Fruit fly (Drosophila melanogaster) whole organism, embryonic: Measurements from ENCODE around the gene CG8668.

ENCODE experiments used
- Ada2b ChIP-seq: fragments of 200-800 bp; sonication (Bioruptor generic); IDR thresholded peaks from 2 replicates; pipeline ENCODE4 v1.3.6; 2022; ENCODE audit warnings: missing biosample characterization, missing genetic modification characterization
- Atf6 ChIP-seq: fragments of 200-800 bp; sonication (Bioruptor generic); IDR thresholded peaks from 2 replicates; pipeline ENCODE4 v1.3.6; 2022; ENCODE audit warnings: missing biosample characterization, missing genetic modification characterization
- CG11723 ChIP-seq: fragments of 200-800 bp; sonication (Bioruptor generic); optimal IDR thresholded peaks from 2 replicates; lab custom pipeline; 2017; ENCODE audit warnings: missing biosample characterization, mild to moderate bottlenecking, missing genetic modification characterization
- CG12071 ChIP-seq: fragments of 200-800 bp; sonication (Bioruptor generic); optimal IDR thresholded peaks from 3 replicates; lab custom pipeline; 2018; ENCODE audit warnings: missing biosample characterization, mild to moderate bottlenecking, missing genetic modification characterization
- CG13894 ChIP-seq: fragments of 200-800 bp; sonication (Bioruptor generic); optimal IDR thresholded peaks from 3 replicates; lab custom pipeline; 2018; ENCODE audit warnings: missing biosample characterization, mild to moderate bottlenecking, missing genetic modification characterization, moderate library complexity
- CG14050 ChIP-seq: fragments of 200-800 bp; sonication (Bioruptor generic); IDR thresholded peaks from 3 replicates; pipeline ENCODE4 v1.3.6; 2022; ENCODE audit warnings: missing biosample characterization, missing genetic modification characterization
- CG14441 ChIP-seq: fragments of 200-800 bp; sonication (Bioruptor generic); IDR thresholded peaks from 2 replicates; pipeline ENCODE4 v1.3.6; 2022; ENCODE audit warnings: missing biosample characterization, missing genetic modification characterization
- CG14860 ChIP-seq: fragments of 200-800 bp; sonication (Bioruptor generic); IDR thresholded peaks from 3 replicates; pipeline ENCODE4 v1.3.6; 2022; ENCODE audit warnings: missing biosample characterization, missing genetic modification characterization; ENCODE audit not compliant: partially characterized antibody
- CG15479 ChIP-seq: fragments of 200-800 bp; sonication (Bioruptor generic); optimal IDR thresholded peaks from 3 replicates; lab custom pipeline; 2019; ENCODE audit warnings: missing biosample characterization, mild to moderate bottlenecking, missing genetic modification characterization, moderate library complexity
- CG17359 ChIP-seq: fragments of 200-800 bp; sonication (Bioruptor generic); optimal IDR thresholded peaks from 3 replicates; lab custom pipeline; 2018; ENCODE audit warnings: missing biosample characterization, mild to moderate bottlenecking, missing genetic modification characterization, moderate library complexity
- CG17612 ChIP-seq: fragments of 200-800 bp; sonication (Bioruptor generic); IDR thresholded peaks from 2 replicates; pipeline ENCODE4 v1.3.6; 2022; ENCODE audit warnings: missing biosample characterization, missing genetic modification characterization
- CG18599 ChIP-seq: fragments of 200-800 bp; sonication (Bioruptor generic); optimal IDR thresholded peaks from 3 replicates; lab custom pipeline; 2017; ENCODE audit warnings: missing biosample characterization, missing genetic modification characterization, mild to moderate bottlenecking, moderate library complexity, missing genetic modification reagents
- CG3163 ChIP-seq: fragments of 200-800 bp; sonication (Bioruptor generic); optimal IDR thresholded peaks from 3 replicates; lab custom pipeline; 2016; ENCODE audit warnings: missing biosample characterization, missing genetic modification characterization
- CG34376 ChIP-seq: fragments of 200-800 bp; sonication (Bioruptor generic); optimal IDR thresholded peaks from 2 replicates; lab custom pipeline; 2018; ENCODE audit warnings: missing biosample characterization, mild to moderate bottlenecking, missing genetic modification characterization
- CG4617 ChIP-seq: fragments of 200-800 bp; sonication (Bioruptor generic); optimal IDR thresholded peaks from 3 replicates; lab custom pipeline; 2016; ENCODE audit warnings: missing biosample characterization, missing genetic modification characterization, borderline replicate concordance
- CG5180 ChIP-seq: fragments of 200-800 bp; sonication (Bioruptor generic); optimal IDR thresholded peaks from 3 replicates; lab custom pipeline; 2017; ENCODE audit warnings: missing biosample characterization, missing genetic modification characterization, mild to moderate bottlenecking, moderate library complexity, missing genetic modification reagents
- CG6765 ChIP-seq: fragments of 200-800 bp; sonication (Bioruptor generic); optimal IDR thresholded peaks from 3 replicates; lab custom pipeline; 2017; ENCODE audit warnings: missing biosample characterization, mild to moderate bottlenecking, missing genetic modification characterization
- CG8290 ChIP-seq, 3 experiments: fragments of 200-800 bp; sonication (Bioruptor generic); optimal IDR thresholded peaks; 2 replicates each; lab custom pipeline; 2016 to 2019; ENCODE audit warnings: missing biosample characterization in 3 of 3, missing genetic modification characterization in 3 of 3, mild to moderate bottlenecking in 2 of 3, moderate library complexity in 1 of 3
- D19B ChIP-seq: fragments of 200-800 bp; sonication (Bioruptor generic); optimal IDR thresholded peaks from 2 replicates; lab custom pipeline; 2017; ENCODE audit warnings: missing biosample characterization, mild to moderate bottlenecking, missing genetic modification characterization
- Dbx ChIP-seq: fragments of 200-800 bp; sonication (Bioruptor generic); IDR thresholded peaks from 3 replicates; pipeline ENCODE4 v1.3.6; 2022; ENCODE audit warnings: missing biosample characterization, missing genetic modification characterization
- Eip74EF ChIP-seq, 2 experiments: fragments of 200-800 bp in 1 of 2; fragments of >200 bp in 1 of 2; sonication (Bioruptor generic) in 1 of 2; optimal IDR thresholded peaks; 2 replicates each; lab custom pipeline; 2017 to 2019; ENCODE audit warnings: missing biosample characterization in 2 of 2, missing genetic modification characterization in 2 of 2, mild to moderate bottlenecking in 1 of 2, moderate library complexity in 1 of 2
- Fer3 ChIP-seq: fragments of 200-800 bp; sonication (Bioruptor generic); optimal IDR thresholded peaks from 2 replicates; lab custom pipeline; 2018; ENCODE audit warnings: missing biosample characterization, mild to moderate bottlenecking, missing genetic modification characterization, moderate library complexity
- HLH4C ChIP-seq: fragments of 200-800 bp; sonication (Bioruptor generic); IDR thresholded peaks from 3 replicates; pipeline ENCODE4 v1.3.6; 2022; ENCODE audit warnings: missing biosample characterization, missing genetic modification characterization; ENCODE audit not compliant: partially characterized antibody
- HmgD ChIP-seq: fragments of 200-800 bp; sonication (Bioruptor generic); optimal IDR thresholded peaks from 3 replicates; lab custom pipeline; 2016; ENCODE audit warnings: missing biosample characterization, missing genetic modification characterization
- Lpt ChIP-seq: fragments of >200 bp; optimal IDR thresholded peaks from 2 replicates; lab custom pipeline; 2018; ENCODE audit warnings: missing biosample characterization, missing genetic modification characterization
- Meics ChIP-seq: fragments of 200-800 bp; sonication (Bioruptor generic); optimal IDR thresholded peaks from 2 replicates; lab custom pipeline; 2017; ENCODE audit warnings: missing biosample characterization, mild to moderate bottlenecking, missing genetic modification characterization
- Pdp1 ChIP-seq, 2 experiments: fragments of 200-800 bp; sonication (Bioruptor generic); optimal IDR thresholded peaks; 3 replicates each; lab custom pipeline; 2016; ENCODE audit warnings: missing biosample characterization in 2 of 2, missing genetic modification characterization in 2 of 2, mild to moderate bottlenecking in 1 of 2, moderate library complexity in 1 of 2
- abd-A ChIP-seq: fragments of 200-800 bp; sonication (Bioruptor generic); optimal IDR thresholded peaks from 3 replicates; lab custom pipeline; 2019; ENCODE audit warnings: missing biosample characterization, mild to moderate bottlenecking, missing genetic modification characterization, moderate library complexity
- ap ChIP-seq: fragments of 200-800 bp; sonication (Bioruptor generic); IDR thresholded peaks from 2 replicates; pipeline ENCODE4 v1.3.6; 2022; ENCODE audit warnings: missing biosample characterization, missing genetic modification characterization
- az2 ChIP-seq: fragments of 200-800 bp; sonication (Bioruptor generic); optimal IDR thresholded peaks from 3 replicates; lab custom pipeline; 2016; ENCODE audit warnings: missing biosample characterization, missing genetic modification characterization
- bowl ChIP-seq: fragments of 200-800 bp; sonication (Bioruptor generic); IDR thresholded peaks from 2 replicates; pipeline ENCODE4 v1.3.6; 2022; ENCODE audit warnings: missing biosample characterization, missing genetic modification characterization
- en ChIP-seq: fragments of 200-800 bp; sonication (Bioruptor generic); optimal IDR thresholded peaks from 2 replicates; lab custom pipeline; 2016; ENCODE audit warnings: missing biosample characterization, missing genetic modification characterization
- ewg ChIP-seq: fragments of 200-800 bp; sonication (Bioruptor generic); optimal IDR thresholded peaks from 3 replicates; lab custom pipeline; 2017; ENCODE audit warnings: mild to moderate bottlenecking, missing biosample characterization, missing genetic modification reagents, missing genetic modification characterization
- fd96Cb ChIP-seq: fragments of 200-800 bp; sonication (Bioruptor generic); optimal IDR thresholded peaks from 2 replicates; lab custom pipeline; 2018; ENCODE audit warnings: missing biosample characterization, mild to moderate bottlenecking, missing genetic modification characterization, moderate library complexity
- ftz-f1 ChIP-seq: fragments of 200-800 bp; sonication (Bioruptor generic); optimal IDR thresholded peaks from 2 replicates; lab custom pipeline; 2016; ENCODE audit warnings: missing biosample characterization, missing genetic modification characterization
- knrl ChIP-seq: fragments of 200-800 bp; sonication (Bioruptor generic); IDR thresholded peaks from 3 replicates; pipeline ENCODE4 v1.3.6; 2022; ENCODE audit warnings: missing biosample characterization, missing genetic modification characterization; ENCODE audit not compliant: partially characterized antibody
- nerfin-2 ChIP-seq: fragments of 200-800 bp; sonication (Bioruptor generic); IDR thresholded peaks from 2 replicates; pipeline ENCODE4 v1.3.6; 2022; ENCODE audit warnings: missing biosample characterization, missing genetic modification characterization; ENCODE audit not compliant: partially characterized antibody
- nom ChIP-seq: fragments of 200-800 bp; sonication (Bioruptor generic); optimal IDR thresholded peaks from 2 replicates; lab custom pipeline; 2017; ENCODE audit warnings: missing biosample characterization, missing genetic modification characterization, mild to moderate bottlenecking, moderate library complexity, missing genetic modification reagents
- odd ChIP-seq: fragments of 200-800 bp; sonication (Bioruptor generic); optimal IDR thresholded peaks from 2 replicates; lab custom pipeline; 2017; ENCODE audit warnings: missing biosample characterization, mild to moderate bottlenecking, missing genetic modification characterization
- repo ChIP-seq: fragments of 200-800 bp; sonication (Bioruptor generic); optimal IDR thresholded peaks from 2 replicates; lab custom pipeline; 2016; ENCODE audit warnings: missing biosample characterization, missing genetic modification characterization
- ro ChIP-seq: fragments of 200-800 bp; sonication (Bioruptor generic); IDR thresholded peaks from 2 replicates; pipeline ENCODE4 v1.3.6; 2022; ENCODE audit warnings: missing biosample characterization, missing genetic modification characterization
- sd ChIP-seq: fragments of 200-800 bp; sonication (Bioruptor generic); optimal IDR thresholded peaks from 3 replicates; lab custom pipeline; 2018; ENCODE audit warnings: missing biosample characterization, mild to moderate bottlenecking, missing genetic modification characterization, moderate library complexity
- slp2 ChIP-seq: fragments of 200-800 bp; sonication (Bioruptor generic); optimal IDR thresholded peaks from 2 replicates; lab custom pipeline; 2016; ENCODE audit warnings: missing biosample characterization, missing genetic modification characterization
- sna ChIP-seq: fragments of 200-800 bp; sonication (Bioruptor generic); IDR thresholded peaks from 2 replicates; pipeline ENCODE4 v1.3.6; 2022; ENCODE audit warnings: missing biosample characterization, missing genetic modification characterization; ENCODE audit not compliant: partially characterized antibody
- so ChIP-seq: fragments of 200-800 bp; sonication (Bioruptor generic); IDR thresholded peaks from 3 replicates; pipeline ENCODE4 v1.3.6; 2022; ENCODE audit warnings: missing biosample characterization, missing genetic modification characterization
- yki ChIP-seq: fragments of >200 bp; optimal IDR thresholded peaks from 3 replicates; lab custom pipeline; 2018
- zfh1 ChIP-seq: fragments of 200-800 bp; sonication (Bioruptor generic); IDR thresholded peaks from 3 replicates; pipeline ENCODE4 v1.3.6; 2022; ENCODE audit warnings: missing biosample characterization, missing genetic modification characterization

CG8668 gene

dm6 chr2L:8083427-8084295 is 43.1 kb upstream of the CG8668 start (continued):
- TF ChIP-seq CG5180 (peak; percentile 16), slp2 (no peak), HmgD (GFP tag; lab: Kevin White, UChicago) (no peak), CG17359 (tag; lab: Kevin White, UChicago) (no peak), Ada2b (GFP tag; lab: Robert Waterston, UW) (no peak), ro (no peak), CG15479 (GFP tag; lab: Kevin White, UChicago) (peak; percentile 20), bowl (GFP tag; lab: Robert Waterston, UW) (no peak), CG34376 (GFP tag; lab: Kevin White, UChicago) (peak; percentile 30), CG8290 (GFP tag; optimal IDR thresholded peaks at IDR 0.05; lab: Kevin White, UChicago) (no peak), CG8290 (tag; optimal IDR thresholded peaks at IDR 0.05; lab: Kevin White, UChicago) (peak in 1 of 2 experiments; percentile 58), odd (no peak), CG13894 (tag; lab: Kevin White, UChicago) (peak; percentile 44), CG4617 (peak; percentile 54), CG14050 (GFP tag; lab: Robert Waterston, UW) (no peak), fd96Cb (no peak), CG18599 (GFP tag; lab: Kevin White, UChicago) (peak; percentile 41), yki (lab: Kevin White, UChicago) (peak; percentile 38), CG6765 (GFP tag; lab: Kevin White, UChicago) (no peak), CG17612 (GFP tag; lab: Robert Waterston, UW) (no peak), CG14441 (GFP tag; lab: Robert Waterston, UW) (no peak), abd-A (peak; percentile 64), CG11723 (GFP tag; lab: Kevin White, UChicago) (no peak), knrl (GFP tag; lab: Robert Waterston, UW) (no peak), CG3163 (GFP tag; lab: Kevin White, UChicago) (peak; percentile 65), repo (GFP tag; lab: Kevin White, UChicago) (no peak), Meics (peak; percentile 22), Atf6 (GFP tag; lab: Robert Waterston, UW) (0 out of 2 replicates have a peak, but pooled peaks have one; percentile 11), Lpt (GFP tag; lab: Kevin White, UChicago) (no peak), nerfin-2 (no peak), D19B (no peak), zfh1 (GFP tag; lab: Robert Waterston, UW) (no peak), ewg (GFP tag; lab: Kevin White, UChicago) (peak; percentile 12), ftz-f1 (GFP tag; lab: Kevin White, UChicago) (peak; percentile 93), CG12071 (GFP tag; lab: Kevin White, UChicago) (peak; percentile 11), HLH4C (GFP tag; lab: Robert Waterston, UW) (no peak), sd (peak; percentile 99), Eip74EF (GFP tag; optimal IDR thresholded peaks at IDR 0.05; lab: Kevin White, UChicago) (peak in 1 of 2 experiments; percentile 36), nom (GFP tag; lab: Kevin White, UChicago) (no peak), sna (no peak), CG14860 (GFP tag; lab: Robert Waterston, UW) (no peak), so (GFP tag; lab: Robert Waterston, UW) (peak; percentile 43; the same call in 1 of the 3 replicates), az2 (GFP tag; lab: Kevin White, UChicago) (no peak), Pdp1 (GFP tag; optimal IDR thresholded peaks at IDR 0.05; lab: Kevin White, UChicago) (peak in 1 of 2 experiments; percentile 89), en (GFP tag; lab: Kevin White, UChicago) (no peak), Fer3 (tag; lab: Kevin White, UChicago) (no peak), ap (GFP tag; lab: Robert Waterston, UW) (no peak), Dbx (GFP tag; lab: Robert Waterston, UW) (0 out of 3 replicates have a peak, but pooled peaks have one; percentile 43)
